Worm (Caenorhabditis elegans): ENCODE measurements around the gene D1005.10.

ce11 chrX:1445696-1446095, 40.3 kb downstream of the D1005.10 start:
- TF ChIP-seq mep-1 (tag; optimal IDR thresholded peaks at IDR 0.05) (no peak), nhr-28 (tag; optimal IDR thresholded peaks at IDR 0.05) (no peak), elt-1 (tag; optimal IDR thresholded peaks at IDR 0.05; ENCODE audit: borderline replicate concordance, insufficient read depth) (no peak)
